ENCODE assay signal across 1 worm cellular context in genomic region chrIII:5557246-5557819, ce11.
TF ChIP-seq lines count a peak whose summit lies in the region.

rpc-2 (plus strand) TSS chrIII:5557365.

TF ChIP-seq in whole organism, L4 larva, 104 proteins besides CTCF, POLR2A, EP300 and RAD21 (continued from another document):
- TF ChIP-seq madf-9 (GFP tag; conservative IDR thresholded peaks at IDR 0.05; lab: Robert Waterston, UW): no peak
